Worm (Caenorhabditis elegans) whole organism, young adult: ENCODE results near the gene bpl-1.

ENCODE experiments used
- T07F8.4 ChIP-seq: sonication (generic microtip); optimal IDR thresholded peaks from 2 replicates; lab custom pipeline; 2016; ENCODE audit warnings: mild to moderate bottlenecking, missing genetic modification characterization, moderate library complexity, missing compliant biosample characterization
- atf-7 ChIP-seq: sonication (generic microtip); optimal IDR thresholded peaks from 2 replicates; lab custom pipeline; 2017; ENCODE audit warnings: mild to moderate bottlenecking, missing genetic modification characterization, missing compliant biosample characterization
- tbx-9 ChIP-seq: sonication (generic microtip); optimal IDR thresholded peaks from 2 replicates; lab custom pipeline; 2016; ENCODE audit warnings: borderline replicate concordance, missing genetic modification characterization, inconsistent platforms, missing compliant biosample characterization

DNA sequence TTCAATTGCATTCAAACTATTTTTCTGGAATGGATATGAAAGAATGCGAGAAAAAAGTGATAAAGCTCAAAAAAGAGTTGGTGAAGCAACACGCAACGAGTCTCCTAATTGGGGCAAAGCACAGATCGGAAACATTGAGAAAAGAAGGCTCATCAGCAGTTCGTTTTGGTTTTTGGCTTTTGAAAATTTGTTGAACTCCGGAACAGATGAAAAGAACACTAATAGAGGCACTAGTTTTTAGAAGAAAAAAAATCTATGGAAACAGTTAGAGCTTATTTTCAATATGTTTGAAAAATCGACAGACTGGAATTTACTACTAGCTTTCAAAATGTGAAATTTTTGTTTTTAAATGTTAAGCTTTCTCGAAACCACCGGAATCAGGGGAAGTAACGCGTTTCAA, 37.9 kb downstream of the bpl-1 start:
- no peak for TF ChIP-seq tbx-9 (tag; lab: Kevin White, UChicago)
- TF ChIP-seq atf-7 (tag; lab: Kevin White, UChicago) = no peak
- no peak for TF ChIP-seq T07F8.4 (tag; lab: Kevin White, UChicago)
